Fruit fly (Drosophila melanogaster): ENCODE measurements around the gene CG9154.
A peak's percentile ranks its signal among the peaks of the same experiment; 100 is the strongest.

The CG9154 gene

dm6 chr2L:6062382-6063082, 8.0 kb downstream of the CG9154 start, which contains the start of the genes ND-51 and CG13994 (continued):
- TF ChIP-seq bsh (GFP tag; optimal IDR thresholded peaks at IDR 0.05) = peak; percentile 5 to 82
- TF ChIP-seq tap (tag; optimal IDR thresholded peaks at IDR 0.05) = no peak
- no peak for TF ChIP-seq CG17568 (GFP tag; optimal IDR thresholded peaks at IDR 0.05)
- TF ChIP-seq CG17385 (GFP tag; optimal IDR thresholded peaks at IDR 0.05) = peak; percentile 60
- peak; percentile 82 for TF ChIP-seq Side (GFP tag; optimal IDR thresholded peaks at IDR 0.05)
- TF ChIP-seq croc (GFP tag; conservative IDR thresholded peaks at IDR 0.05) = peak; percentile 69
- peak; percentile 88 for TF ChIP-seq CG3847 (GFP tag; IDR thresholded peaks at IDR 0.05)
- TF ChIP-seq BtbVII (GFP tag; optimal IDR thresholded peaks at IDR 0.05) = peak; percentile 55
- TF ChIP-seq zen2 (GFP tag; IDR thresholded peaks at IDR 0.05; ENCODE audit: partially characterized antibody) = no peak
- TF ChIP-seq schlank (tag; optimal IDR thresholded peaks at IDR 0.05) = peak; percentile 52
- TF ChIP-seq twi (tag; optimal IDR thresholded peaks at IDR 0.05) = peak; percentile 63
- TF ChIP-seq emc (GFP tag; optimal IDR thresholded peaks at IDR 0.05) = peak; percentile 60
- no peak for TF ChIP-seq CG4707 (GFP tag; optimal IDR thresholded peaks at IDR 0.05)
- peak; percentile 40 for TF ChIP-seq CG4282 (GFP tag; optimal IDR thresholded peaks at IDR 0.05)
- peak; percentile 78 for TF ChIP-seq CG1792 (GFP tag; optimal IDR thresholded peaks at IDR 0.05)
- TF ChIP-seq dan (GFP tag; IDR thresholded peaks at IDR 0.05) = no peak; the same call in 1 of the 2 replicates
- TF ChIP-seq unpg (GFP tag; optimal IDR thresholded peaks at IDR 0.05) = peak; percentile 85
- peak; percentile 75 for TF ChIP-seq CG9215 (GFP tag; IDR thresholded peaks at IDR 0.05)
- TF ChIP-seq GATAe (GFP tag; conservative IDR thresholded peaks at IDR 0.05) = 0 out of 2 replicates have a peak, but pooled peaks have one; percentile 14
- peak; percentile 99 for TF ChIP-seq sens (GFP tag)
- no peak for TF ChIP-seq sc (optimal IDR thresholded peaks at IDR 0.05)
- peak; percentile 1 for TF ChIP-seq sc (GFP tag; optimal IDR thresholded peaks at IDR 0.05)
- TF ChIP-seq gt (GFP tag; IDR thresholded peaks at IDR 0.05) = no peak
- peak; percentile 75; the same call in 1 of the 3 replicates for TF ChIP-seq so (GFP tag; IDR thresholded peaks at IDR 0.05)
- TF ChIP-seq NC2α (GFP tag; optimal IDR thresholded peaks at IDR 0.05) = peak; percentile 55
- TF ChIP-seq CG7372 (GFP tag; IDR thresholded peaks at IDR 0.05) = peak; percentile 83
- peak; percentile 77 for TF ChIP-seq CG10147 (GFP tag; optimal IDR thresholded peaks at IDR 0.05)
- TF ChIP-seq fru (optimal IDR thresholded peaks at IDR 0.05) = no peak
- peak; percentile 59; the same call in 2 of the 3 replicates for TF ChIP-seq CG11560 (tag; IDR thresholded peaks at IDR 0.05)
- peak; percentile 84 for TF ChIP-seq ind (GFP tag; optimal IDR thresholded peaks at IDR 0.05)
- peak; percentile 20 for TF ChIP-seq CG10565 (GFP tag; optimal IDR thresholded peaks at IDR 0.05)
- TF ChIP-seq Fer1 (GFP tag; optimal IDR thresholded peaks at IDR 0.05) = peak; percentile 79
- TF ChIP-seq Jarid2 (GFP tag; optimal IDR thresholded peaks at IDR 0.05) = no peak
- peak; percentile 69 for TF ChIP-seq Awh (GFP tag; IDR thresholded peaks at IDR 0.05)
- peak; percentile 31 for TF ChIP-seq kay (GFP tag; optimal IDR thresholded peaks at IDR 0.05)
- peak; percentile 73 for TF ChIP-seq CG4617 (GFP tag; optimal IDR thresholded peaks at IDR 0.05; ENCODE audit: borderline replicate concordance)
- peak; percentile 76 for TF ChIP-seq shn (GFP tag; optimal IDR thresholded peaks at IDR 0.05)
- TF ChIP-seq Dip2 (GFP tag; IDR thresholded peaks at IDR 0.05) = no peak
- peak; percentile 35 for TF ChIP-seq CrebB (tag; optimal IDR thresholded peaks at IDR 0.05)
- peak; percentile 50 for TF ChIP-seq CG15479 (GFP tag; optimal IDR thresholded peaks at IDR 0.05)
- TF ChIP-seq ara (GFP tag; IDR thresholded peaks at IDR 0.05) = peak; percentile 74
- TF ChIP-seq ken (GFP tag; IDR thresholded peaks at IDR 0.05) = peak; percentile 81
- TF ChIP-seq PHDP (tag; optimal IDR thresholded peaks at IDR 0.05) = peak; percentile 73
- TF ChIP-seq HmgZ (tag; optimal IDR thresholded peaks at IDR 0.05) = peak; percentile 93
- peak; percentile 88 for TF ChIP-seq Camta (GFP tag; optimal IDR thresholded peaks at IDR 0.05)
- TF ChIP-seq CG4730 (GFP tag; IDR thresholded peaks at IDR 0.05) = peak; percentile 73
- no peak for TF ChIP-seq D (optimal IDR thresholded peaks at IDR 0.05)
- TF ChIP-seq D (GFP tag; optimal IDR thresholded peaks at IDR 0.05) = peak; percentile 66
- TF ChIP-seq CG7963 (GFP tag; IDR thresholded peaks at IDR 0.05; ENCODE audit: partially characterized antibody) = 0 out of 3 replicates have a peak, but pooled peaks have one; percentile 1
- TF ChIP-seq CG13287 (GFP tag; IDR thresholded peaks at IDR 0.05; ENCODE audit: partially characterized antibody) = peak; percentile 52; the same call in 1 of the 2 replicates
